Worm (Caenorhabditis elegans) whole organism, L3 larva: ENCODE measurements around the gene Y57G7A.2.

ENCODE experiments used
- R02D3.7 ChIP-seq: fragments of 150-350 bp; optimal IDR thresholded peaks from 2 replicates; lab custom pipeline; 2014; ENCODE audit warnings: missing biosample characterization, missing genetic modification characterization
- ZK546.5 ChIP-seq: sonication (generic microtip); optimal IDR thresholded peaks from 2 replicates; lab custom pipeline; 2017; ENCODE audit warnings: missing biosample characterization, missing genetic modification characterization
- aly-2 ChIP-seq: fragments of 150-350 bp; optimal IDR thresholded peaks from 2 replicates; lab custom pipeline; 2014; ENCODE audit warnings: missing biosample characterization, missing genetic modification characterization
- ama-1 ChIP-seq: fragments of 150-350 bp; optimal IDR thresholded peaks from 2 replicates; lab custom pipeline; 2018
- ceh-82 ChIP-seq: fragments of 150-350 bp; optimal IDR thresholded peaks from 2 replicates; lab custom pipeline; 2014; ENCODE audit warnings: missing biosample characterization, missing genetic modification characterization
- ceh-9 ChIP-seq: sonication (generic microtip); optimal IDR thresholded peaks from 2 replicates; lab custom pipeline; 2018; ENCODE audit warnings: missing biosample characterization, missing genetic modification characterization
- egl-5 ChIP-seq: fragments of 150-350 bp; optimal IDR thresholded peaks from 2 replicates; lab custom pipeline; 2017; ENCODE audit warnings: missing biosample characterization, missing genetic modification reagents, missing genetic modification characterization, inconsistent platforms
- elt-1 ChIP-seq: fragments of 150-350 bp; optimal IDR thresholded peaks from 2 replicates; lab custom pipeline; 2014; ENCODE audit warnings: missing biosample characterization, missing genetic modification characterization
- elt-2 ChIP-seq: sonication (generic microtip); optimal IDR thresholded peaks from 2 replicates; lab custom pipeline; 2016; ENCODE audit warnings: missing genetic modification reagents, mild to moderate bottlenecking, missing genetic modification characterization, missing compliant biosample characterization
- fkh-10 ChIP-seq: sonication (generic microtip); optimal IDR thresholded peaks from 2 replicates; lab custom pipeline; 2017; ENCODE audit warnings: missing biosample characterization, missing genetic modification reagents, missing genetic modification characterization
- fos-1 ChIP-seq: fragments of 150-350 bp; optimal IDR thresholded peaks from 2 replicates; lab custom pipeline; 2014; ENCODE audit warnings: missing biosample characterization, missing genetic modification characterization
- hmg-11 ChIP-seq: sonication (generic microtip); optimal IDR thresholded peaks from 2 replicates; lab custom pipeline; 2016; ENCODE audit warnings: missing genetic modification characterization, missing compliant biosample characterization
- jun-1 ChIP-seq: fragments of 150-350 bp; optimal IDR thresholded peaks from 2 replicates; lab custom pipeline; 2014; ENCODE audit warnings: missing biosample characterization, missing genetic modification reagents, missing genetic modification characterization
- lin-15B ChIP-seq: fragments of 150-350 bp; optimal IDR thresholded peaks from 2 replicates; lab custom pipeline; 2014; ENCODE audit warnings: missing biosample characterization, missing genetic modification characterization
- lin-39 ChIP-seq: fragments of 150-350 bp; optimal IDR thresholded peaks from 2 replicates; lab custom pipeline; 2018; ENCODE audit warnings: missing biosample characterization, missing genetic modification reagents, missing genetic modification characterization
- lsy-12 ChIP-seq: sonication (generic microtip); optimal IDR thresholded peaks from 2 replicates; lab custom pipeline; 2016; ENCODE audit warnings: mild to moderate bottlenecking, missing genetic modification characterization, missing compliant biosample characterization
- nfya-1 ChIP-seq: sonication (generic microtip); optimal IDR thresholded peaks from 2 replicates; lab custom pipeline; 2017; ENCODE audit warnings: missing genetic modification characterization, mild to moderate bottlenecking, missing compliant biosample characterization, antibody characterized with exemption, moderate library complexity; ENCODE audit not compliant: insufficient read depth
- nhr-28 ChIP-seq: fragments of 150-350 bp; optimal IDR thresholded peaks from 2 replicates; lab custom pipeline; 2014; ENCODE audit warnings: missing biosample characterization, missing genetic modification characterization
- nhr-76 ChIP-seq: fragments of 150-350 bp; sonication (generic microtip); optimal IDR thresholded peaks from 5 replicates; lab custom pipeline; 2014; ENCODE audit warnings: missing biosample characterization, missing genetic modification characterization
- pha-4 ChIP-seq: fragments of 150-350 bp; optimal IDR thresholded peaks from 2 replicates; lab custom pipeline; 2014; ENCODE audit warnings: missing biosample characterization, missing genetic modification reagents, missing genetic modification characterization
- unc-62 ChIP-seq: fragments of 150-350 bp; sonication (generic microtip); optimal IDR thresholded peaks from 4 replicates; lab custom pipeline; 2014; ENCODE audit warnings: missing biosample characterization, missing genetic modification reagents, missing genetic modification characterization
- ztf-11 ChIP-seq: fragments of 150-350 bp; optimal IDR thresholded peaks from 2 replicates; lab custom pipeline; 2014; ENCODE audit warnings: missing biosample characterization, missing genetic modification characterization

The Y57G7A.2 gene

DNA sequence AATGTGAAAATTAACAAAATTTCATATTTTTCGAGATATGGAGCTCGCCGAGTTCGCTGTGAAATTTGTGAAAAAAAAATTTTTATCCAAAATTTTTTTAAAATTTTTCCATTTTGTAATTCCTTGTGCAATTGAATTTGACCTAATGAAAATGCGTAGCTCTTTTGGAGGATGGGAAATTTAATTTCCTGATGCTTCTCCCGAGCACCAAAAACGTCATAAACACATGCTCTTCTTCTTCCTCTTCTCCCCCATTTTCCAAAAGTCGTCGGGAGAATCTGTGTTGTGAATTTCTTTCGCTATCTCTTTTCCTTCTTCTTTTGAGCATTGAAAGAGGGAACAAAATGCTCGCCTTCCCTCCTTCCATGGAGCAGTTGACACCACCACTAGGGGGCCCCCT, 45.5 kb downstream of the Y57G7A.2 start:
- TF ChIP-seq lin-15B (tag; lab: Kevin White, UChicago) (no peak), ceh-82 (no peak), R02D3.7 (tag; lab: Kevin White, UChicago) (no peak), pha-4 (tag; lab: Kevin White, UChicago) (no peak), lsy-12 (tag; lab: Kevin White, UChicago) (no peak), fkh-10 (GFP tag; lab: Kevin White, UChicago) (peak; percentile 9), nfya-1 (tag; lab: Kevin White, UChicago) (peak; percentile 49)
- TF ChIP-seq, all 47 proteins: peak for 2

DNA sequence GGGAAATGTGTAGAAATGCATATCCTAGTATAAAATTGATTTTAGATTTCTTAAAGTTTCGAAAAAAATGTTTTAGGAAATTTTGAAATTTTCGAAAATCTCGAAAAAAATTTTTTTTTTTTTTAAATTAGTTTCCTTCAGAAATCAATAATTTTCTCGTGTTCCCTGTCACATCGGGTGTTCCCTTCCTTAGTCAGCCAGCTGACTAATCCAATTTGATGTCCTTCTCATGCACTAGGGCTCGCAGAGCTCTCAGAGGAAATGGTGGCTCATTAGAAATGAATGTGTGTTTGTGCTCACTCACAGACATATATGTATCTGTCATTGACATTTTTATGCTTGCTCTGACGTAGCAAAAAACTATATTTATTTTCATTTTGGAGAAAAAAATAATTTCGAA, 47.9 kb downstream of the Y57G7A.2 start:
- TF ChIP-seq egl-5 (tag; lab: Kevin White, UChicago): peak; percentile 1
- TF ChIP-seq pha-4 (tag; lab: Kevin White, UChicago): no peak

DNA sequence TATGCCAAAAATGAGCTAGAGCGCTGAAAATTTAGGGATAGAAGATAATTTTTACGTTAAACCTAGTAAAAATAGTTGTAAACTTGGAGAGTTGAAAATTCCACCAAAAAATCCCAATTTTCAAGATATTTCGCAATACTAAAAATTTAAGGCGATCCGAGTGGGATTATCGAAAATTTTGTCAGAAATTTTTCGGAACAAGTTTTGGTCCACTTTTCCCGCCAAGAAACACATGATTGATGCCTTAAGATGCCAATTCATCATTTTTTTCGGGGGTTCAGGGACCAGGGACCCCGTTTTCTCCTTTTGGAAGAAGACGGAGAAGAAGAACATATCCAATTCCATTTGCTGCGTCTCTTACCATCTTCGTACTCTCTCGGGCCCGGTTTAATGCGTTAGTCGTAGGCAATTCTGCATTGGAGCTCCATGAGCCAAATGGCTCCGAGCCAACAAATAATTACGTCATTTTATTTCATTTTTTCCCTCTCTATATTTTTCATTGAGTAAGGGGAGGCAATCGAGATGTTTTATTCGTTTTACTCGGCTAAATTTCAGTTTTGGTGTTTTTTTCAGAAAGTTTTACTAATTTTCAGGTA, 48.7 kb downstream of the Y57G7A.2 start:
- no peak for TF ChIP-seq elt-1 (tag; lab: Kevin White, UChicago)
- TF ChIP-seq elt-2 (tag; lab: Kevin White, UChicago): no peak
- TF ChIP-seq nhr-76 (tag; lab: Kevin White, UChicago): no peak
- no peak for TF ChIP-seq nhr-28
- TF ChIP-seq ztf-11 (tag; lab: Kevin White, UChicago): no peak
- no peak for TF ChIP-seq hmg-11
- TF ChIP-seq unc-62 (GFP tag; lab: Kevin White, UChicago): peak; percentile 29
- no peak for TF ChIP-seq ama-1 (lab: Kevin White, UChicago)
- TF ChIP-seq jun-1 (tag; lab: Kevin White, UChicago): no peak
- TF ChIP-seq lin-39: peak; percentile 90
- no peak for TF ChIP-seq lsy-12 (tag; lab: Kevin White, UChicago)
- peak; percentile 12 for TF ChIP-seq nfya-1 (tag; lab: Kevin White, UChicago)
- TF ChIP-seq ceh-9: no peak
- no peak for TF ChIP-seq fos-1
- TF ChIP-seq aly-2 (tag; lab: Kevin White, UChicago): no peak
- TF ChIP-seq ZK546.5 (tag; lab: Kevin White, UChicago): no peak
